Fruit fly (Drosophila melanogaster) whole organism, embryonic: ENCODE data around the gene Mst77F.

Source experiments
- CG10321 ChIP-seq: fragments of 200-800 bp; sonication (Bioruptor generic); IDR thresholded peaks from 2 replicates; pipeline ENCODE4 v1.3.6; 2022; ENCODE audit warnings: missing biosample characterization, missing genetic modification characterization
- CG10431 ChIP-seq: fragments of 200-800 bp; sonication (Bioruptor generic); optimal IDR thresholded peaks from 3 replicates; lab custom pipeline; 2018; ENCODE audit warnings: missing biosample characterization, mild to moderate bottlenecking, missing genetic modification characterization
- CG11696 ChIP-seq: fragments of 200-800 bp; sonication (Bioruptor generic); IDR thresholded peaks from 2 replicates; pipeline ENCODE4 v1.3.6; 2022; ENCODE audit warnings: missing biosample characterization, missing genetic modification characterization
- CG14710 ChIP-seq: fragments of 200-800 bp; sonication (Bioruptor generic); optimal IDR thresholded peaks from 3 replicates; lab custom pipeline; 2019; ENCODE audit warnings: missing biosample characterization, mild to moderate bottlenecking, missing genetic modification characterization, moderate library complexity
- CG15479 ChIP-seq: fragments of 200-800 bp; sonication (Bioruptor generic); optimal IDR thresholded peaks from 3 replicates; lab custom pipeline; 2019; ENCODE audit warnings: missing biosample characterization, mild to moderate bottlenecking, missing genetic modification characterization, moderate library complexity
- CG1603 ChIP-seq: fragments of 200-800 bp; sonication (Bioruptor generic); optimal IDR thresholded peaks from 2 replicates; lab custom pipeline; 2019; ENCODE audit warnings: missing biosample characterization, mild to moderate bottlenecking, missing genetic modification characterization, moderate library complexity
- CG2116 ChIP-seq: fragments of 200-800 bp; sonication (Bioruptor generic); optimal IDR thresholded peaks from 3 replicates; lab custom pipeline; 2018; ENCODE audit warnings: missing biosample characterization, mild to moderate bottlenecking, missing genetic modification characterization
- CG30020 ChIP-seq: fragments of 200-800 bp; optimal IDR thresholded peaks from 2 replicates; lab custom pipeline; 2019; ENCODE audit warnings: missing biosample characterization, mild to moderate bottlenecking, missing genetic modification characterization, moderate library complexity
- CG30431 ChIP-seq: fragments of 200-800 bp; sonication (Bioruptor generic); optimal IDR thresholded peaks from 2 replicates; lab custom pipeline; 2017; ENCODE audit warnings: missing biosample characterization, missing genetic modification characterization
- CG3065 ChIP-seq: fragments of 200-800 bp; sonication (Bioruptor generic); optimal IDR thresholded peaks from 2 replicates; lab custom pipeline; 2016; ENCODE audit warnings: missing biosample characterization, missing genetic modification characterization
- CG4328 ChIP-seq: fragments of 200-800 bp; sonication (Bioruptor generic); optimal IDR thresholded peaks from 3 replicates; lab custom pipeline; 2017; ENCODE audit warnings: missing biosample characterization, missing genetic modification reagents, missing genetic modification characterization
- CG43689 ChIP-seq: fragments of 200-800 bp; sonication (Bioruptor generic); IDR thresholded peaks from 2 replicates; pipeline ENCODE4 v1.3.6; 2022; ENCODE audit warnings: missing biosample characterization, missing genetic modification characterization
- CG4617 ChIP-seq: fragments of 200-800 bp; sonication (Bioruptor generic); optimal IDR thresholded peaks from 3 replicates; lab custom pipeline; 2016; ENCODE audit warnings: missing biosample characterization, missing genetic modification characterization, borderline replicate concordance
- CG7271 ChIP-seq: fragments of 200-800 bp; sonication (Bioruptor generic); optimal IDR thresholded peaks from 2 replicates; lab custom pipeline; 2018; ENCODE audit warnings: missing biosample characterization, mild to moderate bottlenecking, missing genetic modification characterization, moderate library complexity
- CG8388 ChIP-seq: fragments of 200-800 bp; sonication (Bioruptor generic); optimal IDR thresholded peaks from 2 replicates; lab custom pipeline; 2019; ENCODE audit warnings: missing biosample characterization, mild to moderate bottlenecking, missing genetic modification characterization, moderate library complexity
- CG9727 ChIP-seq: fragments of 200-800 bp; sonication (Bioruptor generic); optimal IDR thresholded peaks from 3 replicates; lab custom pipeline; 2017; ENCODE audit warnings: missing biosample characterization, mild to moderate bottlenecking, missing genetic modification characterization
- Dp ChIP-seq: fragments of 200-800 bp; sonication (Bioruptor generic); optimal IDR thresholded peaks from 2 replicates; lab custom pipeline; 2018; ENCODE audit warnings: missing biosample characterization, mild to moderate bottlenecking, missing genetic modification characterization, moderate library complexity
- Ets65A ChIP-seq: fragments of 200-800 bp; sonication (Bioruptor generic); peaks from one replicate; lab custom pipeline; 2016; ENCODE audit warnings: missing biosample characterization, missing genetic modification characterization
- GATAe ChIP-seq: fragments of 200-800 bp; sonication (Bioruptor generic); conservative IDR thresholded peaks from 2 replicates; pipeline ENCODE4 v1.3.6; 2022; ENCODE audit warnings: missing biosample characterization, missing genetic modification characterization
- HLH4C ChIP-seq: fragments of 200-800 bp; sonication (Bioruptor generic); IDR thresholded peaks from 3 replicates; pipeline ENCODE4 v1.3.6; 2022; ENCODE audit warnings: missing biosample characterization, missing genetic modification characterization; ENCODE audit not compliant: partially characterized antibody
- HLHmδ ChIP-seq: fragments of 200-800 bp; sonication (Bioruptor generic); optimal IDR thresholded peaks from 2 replicates; lab custom pipeline; 2018; ENCODE audit warnings: missing biosample characterization, mild to moderate bottlenecking, missing genetic modification characterization, moderate library complexity
- Jarid2 ChIP-seq: fragments of 200-800 bp; sonication (Bioruptor generic); optimal IDR thresholded peaks from 3 replicates; lab custom pipeline; 2017; ENCODE audit warnings: mild to moderate bottlenecking, missing biosample characterization, missing genetic modification reagents, missing genetic modification characterization
- MTF-1 ChIP-seq: fragments of 200-800 bp; sonication (Bioruptor generic); optimal IDR thresholded peaks from 2 replicates; lab custom pipeline; 2018; ENCODE audit warnings: missing biosample characterization, mild to moderate bottlenecking, missing genetic modification characterization, borderline replicate concordance
- Mad ChIP-seq: fragments of 200-800 bp; sonication (Bioruptor generic); optimal IDR thresholded peaks from 2 replicates; lab custom pipeline; 2016; ENCODE audit warnings: missing biosample characterization, missing genetic modification characterization
- Med ChIP-seq: fragments of 200-800 bp; sonication (Bioruptor generic); peaks from one replicate; lab custom pipeline; 2016; ENCODE audit warnings: missing biosample characterization, missing genetic modification characterization, mild to moderate bottlenecking, inconsistent platforms, moderate library complexity
- Mrtf ChIP-seq: fragments of 200-800 bp; sonication (Bioruptor generic); IDR thresholded peaks from 3 replicates; pipeline ENCODE4 v1.3.6; 2022; ENCODE audit warnings: missing biosample characterization, missing genetic modification characterization
- Nf-YB ChIP-seq: fragments of 200-800 bp; sonication (Bioruptor generic); optimal IDR thresholded peaks from 3 replicates; lab custom pipeline; 2019; ENCODE audit warnings: missing biosample characterization, mild to moderate bottlenecking, missing genetic modification characterization, moderate library complexity
- Poxn ChIP-seq: fragments of 200-800 bp; sonication (Bioruptor generic); IDR thresholded peaks from 2 replicates; pipeline ENCODE4 v1.3.6; 2022; ENCODE audit warnings: missing biosample characterization, missing genetic modification characterization
- Six4 ChIP-seq: fragments of 200-800 bp; sonication (Bioruptor generic); optimal IDR thresholded peaks from 2 replicates; lab custom pipeline; 2016; ENCODE audit warnings: missing biosample characterization, missing genetic modification characterization
- br ChIP-seq: fragments of >200 bp; optimal IDR thresholded peaks from 2 replicates; lab custom pipeline; 2017
- chm ChIP-seq: fragments of 200-800 bp; sonication (Bioruptor generic); IDR thresholded peaks from 2 replicates; pipeline ENCODE4 v1.3.6; 2022; ENCODE audit warnings: missing biosample characterization, missing genetic modification characterization
- ci ChIP-seq: fragments of 200-800 bp; sonication (Bioruptor generic); IDR thresholded peaks from 3 replicates; pipeline ENCODE4 v1.3.6; 2022; ENCODE audit warnings: missing biosample characterization, missing genetic modification characterization
- crol ChIP-seq: fragments of 200-800 bp; sonication (Bioruptor generic); IDR thresholded peaks from 2 replicates; pipeline ENCODE4 v1.3.6; 2022; ENCODE audit warnings: missing biosample characterization, missing genetic modification characterization
- dmrt11E ChIP-seq: fragments of 200-800 bp; sonication (Bioruptor generic); optimal IDR thresholded peaks from 3 replicates; lab custom pipeline; 2018; ENCODE audit warnings: missing biosample characterization, mild to moderate bottlenecking, missing genetic modification characterization, moderate library complexity
- en ChIP-seq: fragments of 200-800 bp; sonication (Bioruptor generic); optimal IDR thresholded peaks from 2 replicates; lab custom pipeline; 2016; ENCODE audit warnings: missing biosample characterization, missing genetic modification characterization
- ewg ChIP-seq: fragments of 200-800 bp; sonication (Bioruptor generic); optimal IDR thresholded peaks from 3 replicates; lab custom pipeline; 2017; ENCODE audit warnings: mild to moderate bottlenecking, missing biosample characterization, missing genetic modification reagents, missing genetic modification characterization
- gcm ChIP-seq: fragments of 200-800 bp; sonication (Bioruptor generic); optimal IDR thresholded peaks from 2 replicates; lab custom pipeline; 2019; ENCODE audit warnings: missing biosample characterization, mild to moderate bottlenecking, missing genetic modification characterization, moderate library complexity
- kni ChIP-seq: fragments of 200-800 bp; sonication (Bioruptor generic); optimal IDR thresholded peaks from 3 replicates; lab custom pipeline; 2017; ENCODE audit warnings: mild to moderate bottlenecking, missing biosample characterization, missing genetic modification reagents, missing genetic modification characterization
- nerfin-1 ChIP-seq: fragments of 200-800 bp; sonication (Bioruptor generic); optimal IDR thresholded peaks from 3 replicates; lab custom pipeline; 2019; ENCODE audit warnings: missing biosample characterization, mild to moderate bottlenecking, missing genetic modification characterization, moderate library complexity
- nerfin-2 ChIP-seq: fragments of 200-800 bp; sonication (Bioruptor generic); IDR thresholded peaks from 2 replicates; pipeline ENCODE4 v1.3.6; 2022; ENCODE audit warnings: missing biosample characterization, missing genetic modification characterization; ENCODE audit not compliant: partially characterized antibody
- onecut ChIP-seq: fragments of 200-800 bp; sonication (Bioruptor generic); IDR thresholded peaks from 2 replicates; pipeline ENCODE4 v1.3.6; 2022; ENCODE audit warnings: missing biosample characterization, missing genetic modification characterization
- pfk ChIP-seq: fragments of 200-800 bp; sonication (Bioruptor generic); optimal IDR thresholded peaks from 2 replicates; lab custom pipeline; 2018; ENCODE audit warnings: missing biosample characterization, mild to moderate bottlenecking, missing genetic modification characterization, moderate library complexity
- phol ChIP-seq: fragments of 200-800 bp; sonication (Bioruptor generic); optimal IDR thresholded peaks from 3 replicates; lab custom pipeline; 2018; ENCODE audit warnings: missing biosample characterization, mild to moderate bottlenecking, missing genetic modification characterization, moderate library complexity
- prd ChIP-seq, 3 experiments: fragments of >200 bp in 2 of 3; fragments of 200-800 bp in 1 of 3; sonication (Bioruptor generic) in 1 of 3; optimal IDR thresholded peaks in 2 of 3; IDR thresholded peaks in 1 of 3; 2 replicates in 2 of 3; 3 replicates in 1 of 3; pipeline versions ENCODE4 v1.3.6 to Lab custom; 2017 to 2022; ENCODE audit warnings: missing biosample characterization in 1 of 3, missing genetic modification characterization in 1 of 3
- slp2 ChIP-seq: fragments of 200-800 bp; sonication (Bioruptor generic); optimal IDR thresholded peaks from 2 replicates; lab custom pipeline; 2016; ENCODE audit warnings: missing biosample characterization, missing genetic modification characterization
- so ChIP-seq: fragments of 200-800 bp; sonication (Bioruptor generic); IDR thresholded peaks from 3 replicates; pipeline ENCODE4 v1.3.6; 2022; ENCODE audit warnings: missing biosample characterization, missing genetic modification characterization
- trem ChIP-seq: fragments of 200-800 bp; optimal IDR thresholded peaks from 3 replicates; lab custom pipeline; 2019; ENCODE audit warnings: missing biosample characterization, mild to moderate bottlenecking, missing genetic modification characterization, moderate library complexity
- ttk ChIP-seq: fragments of 200-800 bp; sonication (Bioruptor generic); IDR thresholded peaks from 2 replicates; pipeline ENCODE4 v2.1.2; 2022; ENCODE audit warnings: missing biosample characterization, missing genetic modification characterization
- twi ChIP-seq: fragments of 200-800 bp; optimal IDR thresholded peaks from 2 replicates; lab custom pipeline; 2019; ENCODE audit warnings: missing biosample characterization, mild to moderate bottlenecking, missing genetic modification characterization, moderate library complexity
- unc-4 ChIP-seq: fragments of 200-800 bp; sonication (Bioruptor generic); IDR thresholded peaks from 2 replicates; pipeline ENCODE4 v1.3.6; 2022; ENCODE audit warnings: missing biosample characterization, missing genetic modification characterization; ENCODE audit not compliant: partially characterized antibody
- wek ChIP-seq: fragments of 200-800 bp; sonication (Bioruptor generic); optimal IDR thresholded peaks from 3 replicates; lab custom pipeline; 2018; ENCODE audit warnings: missing biosample characterization, mild to moderate bottlenecking, missing genetic modification characterization, moderate library complexity

Gene Mst77F

dm6 chr3L:20792693-20793092, 25.1 kb downstream of the Mst77F start, which contains the start of gene Six4 (continued):
- TF ChIP-seq MTF-1 = peak; percentile 32
- TF ChIP-seq dmrt11E (tag; lab: Kevin White, UChicago) = peak; percentile 20
- peak; percentile 41 for TF ChIP-seq Ets65A (GFP tag; lab: Kevin White, UChicago)
- TF ChIP-seq chm (GFP tag; lab: Robert Waterston, UW) = peak; percentile 62
- peak; percentile 17 for TF ChIP-seq CG9727 (GFP tag; lab: Kevin White, UChicago)
- TF ChIP-seq slp2 = no peak
- TF ChIP-seq twi (tag; lab: Kevin White, UChicago) = peak; percentile 18
- TF ChIP-seq CG2116 (GFP tag; lab: Kevin White, UChicago) = no peak
- TF ChIP-seq CG4617 (GFP tag; lab: Kevin White, UChicago) = no peak
- peak; percentile 74 for TF ChIP-seq Jarid2
- TF ChIP-seq phol = peak; percentile 56
- TF ChIP-seq CG4328 (GFP tag; lab: Kevin White, UChicago) = peak; percentile 7
- peak; percentile 96 for TF ChIP-seq HLHmδ (GFP tag; lab: Kevin White, UChicago)
- peak; percentile 97 for TF ChIP-seq CG3065
- TF ChIP-seq CG8388 (GFP tag; lab: Kevin White, UChicago) = peak; percentile 27
- peak; percentile 5 for TF ChIP-seq CG1603
- no peak for TF ChIP-seq nerfin-2 (GFP tag; lab: Robert Waterston, UW)
- peak; percentile 95 for TF ChIP-seq Nf-YB (GFP tag; lab: Kevin White, UChicago)
- no peak for TF ChIP-seq CG15479 (GFP tag; lab: Kevin White, UChicago)
- no peak for TF ChIP-seq br (lab: Kevin White, UChicago)
- TF ChIP-seq CG7271 (tag; lab: Kevin White, UChicago) = peak; percentile 72
- TF ChIP-seq wek (GFP tag; lab: Kevin White, UChicago) = peak; percentile 53
- TF ChIP-seq prd (optimal IDR thresholded peaks at IDR 0.05; lab: Kevin White, UChicago) = no peak
- TF ChIP-seq prd (GFP tag; IDR thresholded peaks at IDR 0.05; lab: Robert Waterston, UW) = 0 out of 3 replicates have a peak, but pooled peaks have one; percentile 28
- no peak for TF ChIP-seq CG43689
- no peak for TF ChIP-seq Dp (GFP tag; lab: Kevin White, UChicago)
- no peak for TF ChIP-seq Poxn
- peak; percentile 8 for TF ChIP-seq CG30020
- peak; percentile 35 for TF ChIP-seq CG10431
- no peak for TF ChIP-seq unc-4 (GFP tag; lab: Robert Waterston, UW)
- TF ChIP-seq Med (GFP tag; lab: Kevin White, UChicago) = peak; percentile 34
- TF ChIP-seq CG10321 = no peak
- TF ChIP-seq ttk (GFP tag; lab: Robert Waterston, UW) = 0 out of 2 replicates have a peak, but pooled peaks have one; percentile 50
- peak; percentile 54 for TF ChIP-seq kni
- TF ChIP-seq CG14710 = peak; percentile 24
- TF ChIP-seq en = no peak
- peak; percentile 18 for TF ChIP-seq trem (tag; lab: Kevin White, UChicago)
- 0 out of 3 replicates have a peak, but pooled peaks have one; percentile 34 for TF ChIP-seq Mrtf
- TF ChIP-seq onecut (GFP tag; lab: Robert Waterston, UW) = 0 out of 2 replicates have a peak, but pooled peaks have one; percentile 20
- TF ChIP-seq nerfin-1 = peak; percentile 82
- no peak for TF ChIP-seq CG30431 (GFP tag; lab: Kevin White, UChicago)
- TF ChIP-seq, all 482 proteins: peak for 59

DNA sequence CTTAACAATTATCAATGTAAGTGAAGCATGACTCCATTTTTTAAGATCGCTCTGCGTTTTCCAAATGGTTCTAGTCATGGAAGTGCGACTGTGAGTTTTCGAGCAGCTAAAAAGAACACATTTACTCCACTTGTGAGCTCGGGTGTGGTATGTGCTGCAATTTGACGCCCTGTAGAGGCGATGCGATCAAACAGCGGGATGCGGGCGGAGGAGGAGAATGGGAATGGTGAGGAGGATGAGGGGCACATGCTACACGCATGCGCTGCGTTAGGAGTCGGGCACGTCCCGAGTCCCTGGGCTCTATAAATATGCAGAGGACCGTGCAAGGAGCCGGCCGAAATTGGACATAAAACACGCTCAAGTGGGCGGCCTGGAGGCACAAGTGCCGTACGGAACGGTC, 28.5 kb downstream of the Mst77F start:
- TF ChIP-seq Six4 (GFP tag; lab: Kevin White, UChicago) = peak; percentile 23
- TF ChIP-seq crol (GFP tag; lab: Robert Waterston, UW) = peak; percentile 91
- TF ChIP-seq gcm (GFP tag; lab: Kevin White, UChicago) = peak; percentile 75
- peak; percentile 3 for TF ChIP-seq pfk (GFP tag; lab: Kevin White, UChicago)
- TF ChIP-seq HLH4C (GFP tag; lab: Robert Waterston, UW) = 0 out of 3 replicates have a peak, but pooled peaks have one; percentile 30
- TF ChIP-seq ewg = peak; percentile 46
- peak; percentile 99 for TF ChIP-seq twi (tag; lab: Kevin White, UChicago)
- peak; percentile 35 for TF ChIP-seq Med (GFP tag; lab: Kevin White, UChicago)
- TF ChIP-seq GATAe (GFP tag; lab: Robert Waterston, UW) = no peak
- TF ChIP-seq Mad (GFP tag; lab: Kevin White, UChicago) = no peak
- 0 out of 3 replicates have a peak, but pooled peaks have one; percentile 24 for TF ChIP-seq ci (GFP tag; lab: Robert Waterston, UW)
- TF ChIP-seq so (GFP tag; lab: Robert Waterston, UW) = no peak
- 0 out of 2 replicates have a peak, but pooled peaks have one; percentile 23 for TF ChIP-seq CG11696 (GFP tag; lab: Robert Waterston, UW)
- no peak for TF ChIP-seq CG30431 (GFP tag; lab: Kevin White, UChicago)
